Fruit fly (Drosophila melanogaster) Kc167 (cell line): ENCODE data around the gene Aven.
A peak's percentile ranks its signal among the peaks of the same experiment; 100 is the strongest.

Source experiments
- Myc ChIP-seq: fragments of >200 bp; optimal IDR thresholded peaks from 2 replicates; lab custom pipeline; 2017; ENCODE audit warnings: missing external identifiers
- Sin3A ChIP-seq: fragments of >200 bp; optimal IDR thresholded peaks from 2 replicates; lab custom pipeline; 2018; ENCODE audit warnings: missing external identifiers
- h ChIP-seq: fragments of >200 bp; optimal IDR thresholded peaks from 3 replicates; lab custom pipeline; 2018; ENCODE audit warnings: missing external identifiers
- insv ChIP-seq: fragments of >200 bp; optimal IDR thresholded peaks from 3 replicates; lab custom pipeline; 2018; ENCODE audit warnings: missing external identifiers
- psq ChIP-seq: fragments of >200 bp; optimal IDR thresholded peaks from 2 replicates; lab custom pipeline; 2017; ENCODE audit warnings: missing external identifiers
- ttk ChIP-seq: sonication (Bioruptor generic); optimal IDR thresholded peaks from 2 replicates; lab custom pipeline; 2017; ENCODE audit warnings: missing external identifiers

The Aven gene

dm6 chrX:12654288-12654729 is 24.9 kb upstream of the Aven start:
- TF ChIP-seq psq (lab: Kevin White, UChicago) (no peak), ttk (lab: Kevin White, UChicago) (no peak), Myc (no peak), h (lab: Kevin White, UChicago) (no peak), Sin3A (lab: Kevin White, UChicago) (no peak), insv (no peak)

- TF ChIP-seq ttk (lab: Kevin White, UChicago) (no peak), h (lab: Kevin White, UChicago) (no peak), Sin3A (lab: Kevin White, UChicago) (no peak), Myc (no peak), psq (lab: Kevin White, UChicago) (no peak), insv (no peak)
Observed at dm6 chrX:12653574-12653973, 24.1 kb upstream of the Aven start, which contains the start of gene CkIalpha. Gene CkIalpha, plus strand, starts transcription at chrX:12653626.

- TF ChIP-seq ttk (lab: Kevin White, UChicago) (no peak), insv (peak; percentile 6)
Observed at dm6 chrX:12651613-12652012, 22.2 kb upstream of the Aven start.

DNA sequence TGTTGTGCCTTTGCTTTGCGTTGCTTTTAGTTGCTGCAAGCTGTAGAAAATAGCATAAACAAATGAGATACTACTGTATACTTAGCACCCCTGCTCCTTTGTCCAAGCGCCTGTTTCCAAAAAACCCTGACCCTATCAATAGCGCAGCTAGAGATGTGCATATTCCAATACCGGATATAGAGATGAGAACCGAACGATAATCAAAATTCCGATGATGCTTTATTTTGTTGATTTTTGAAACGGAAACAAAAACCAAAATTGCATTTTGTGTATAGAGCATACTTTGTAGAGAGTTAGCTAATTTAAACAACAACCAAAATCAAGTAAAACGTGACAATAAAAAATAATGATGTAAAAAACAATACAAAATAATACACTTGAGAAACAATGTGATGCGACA is 15.9 kb upstream of the Aven start:
- TF ChIP-seq ttk (lab: Kevin White, UChicago) (no peak), psq (lab: Kevin White, UChicago) (no peak), Sin3A (lab: Kevin White, UChicago) (no peak), insv (no peak), h (lab: Kevin White, UChicago) (no peak), Myc (no peak)

dm6 chrX:12633992-12634391 is 4.6 kb upstream of the Aven start:
- no peak for TF ChIP-seq Myc
- no peak for TF ChIP-seq psq (lab: Kevin White, UChicago)
- TF ChIP-seq insv, result no peak
- no peak for TF ChIP-seq h (lab: Kevin White, UChicago)
- TF ChIP-seq ttk (lab: Kevin White, UChicago), result no peak
- no peak for TF ChIP-seq Sin3A (lab: Kevin White, UChicago)

- no peak for TF ChIP-seq h (lab: Kevin White, UChicago)
- no peak for TF ChIP-seq ttk (lab: Kevin White, UChicago)
- no peak for TF ChIP-seq insv
- TF ChIP-seq Sin3A (lab: Kevin White, UChicago), result no peak
- no peak for TF ChIP-seq Myc
- TF ChIP-seq psq (lab: Kevin White, UChicago), result no peak
Observed at dm6 chrX:12633204-12633603, 3.8 kb upstream of the Aven start.

DNA sequence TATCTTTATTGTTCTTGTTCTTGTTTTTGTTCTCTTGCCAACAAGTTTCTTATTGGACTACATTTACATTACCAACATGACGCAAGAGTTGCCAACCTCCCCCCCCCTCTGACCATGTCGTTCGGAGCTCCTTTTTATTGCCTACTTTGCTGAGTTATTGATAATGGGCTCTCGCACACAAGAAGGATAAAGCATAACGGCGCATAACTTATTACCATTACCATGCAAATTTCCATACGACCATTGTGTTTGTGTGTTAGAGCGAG is 2.6 kb upstream of the Aven start:
- TF ChIP-seq ttk (lab: Kevin White, UChicago), result no peak
- no peak for TF ChIP-seq Sin3A (lab: Kevin White, UChicago)
- no peak for TF ChIP-seq Myc
- no peak for TF ChIP-seq psq (lab: Kevin White, UChicago)
- TF ChIP-seq h (lab: Kevin White, UChicago), result no peak
- TF ChIP-seq insv, result no peak

- no peak for TF ChIP-seq insv
- TF ChIP-seq Myc, result no peak
- TF ChIP-seq Sin3A (lab: Kevin White, UChicago), result no peak
- TF ChIP-seq psq (lab: Kevin White, UChicago), result no peak
- TF ChIP-seq h (lab: Kevin White, UChicago), result no peak
- TF ChIP-seq ttk (lab: Kevin White, UChicago), result no peak
Observed at dm6 chrX:12631317-12632156, 2.1 kb upstream of the Aven start, which contains the start of gene Tomosyn. Gene Tomosyn, plus strand, starts transcription at chrX:12631605.

DNA sequence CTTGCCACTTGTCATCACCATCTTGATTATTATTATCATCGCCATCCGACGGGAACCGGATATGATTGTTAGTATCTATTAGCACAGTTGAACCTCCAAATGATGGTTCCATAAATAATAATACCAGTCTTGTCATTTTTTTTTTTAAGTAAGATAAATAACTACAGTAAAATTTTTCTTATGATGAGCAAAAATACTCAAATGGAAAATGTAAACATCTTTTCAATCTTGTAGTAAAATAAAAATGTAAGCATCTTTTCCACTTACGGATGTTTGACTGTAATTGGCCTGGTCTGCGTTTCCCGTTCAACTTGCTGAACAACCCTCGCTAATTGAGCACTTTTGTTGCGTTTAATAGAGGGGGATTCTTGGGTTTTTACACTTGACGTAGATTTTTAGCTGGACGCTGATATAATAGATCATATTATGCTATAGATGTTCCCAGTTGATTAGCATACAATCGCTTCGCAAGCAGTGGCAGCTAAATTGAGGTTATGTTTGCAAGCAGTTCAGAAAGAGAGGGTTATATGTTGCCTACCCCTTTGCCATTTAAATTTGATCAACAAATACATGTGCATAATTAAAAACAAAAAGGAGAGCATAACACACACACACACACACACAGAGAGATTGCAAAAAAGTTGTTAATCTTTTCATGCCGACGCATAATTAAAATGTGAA is 3.7 kb downstream of the Aven start:
- no peak for TF ChIP-seq h (lab: Kevin White, UChicago)
- TF ChIP-seq ttk (lab: Kevin White, UChicago), result no peak
- TF ChIP-seq Sin3A (lab: Kevin White, UChicago), result no peak
- TF ChIP-seq Myc, result no peak
- no peak for TF ChIP-seq psq (lab: Kevin White, UChicago)
- no peak for TF ChIP-seq insv

- no peak for TF ChIP-seq Myc
- no peak for TF ChIP-seq Sin3A (lab: Kevin White, UChicago)
- TF ChIP-seq ttk (lab: Kevin White, UChicago), result no peak
- no peak for TF ChIP-seq psq (lab: Kevin White, UChicago)
- TF ChIP-seq h (lab: Kevin White, UChicago), result no peak
- no peak for TF ChIP-seq insv
Observed at dm6 chrX:12623992-12624391, 5.4 kb downstream of the Aven start, which contains the start of gene CG15728. Gene CG15728, plus strand, starts transcription at chrX:12624292.

- no peak for TF ChIP-seq insv
- TF ChIP-seq h (lab: Kevin White, UChicago), result no peak
- TF ChIP-seq psq (lab: Kevin White, UChicago), result no peak
- TF ChIP-seq Sin3A (lab: Kevin White, UChicago), result no peak
- TF ChIP-seq ttk (lab: Kevin White, UChicago), result no peak
- TF ChIP-seq Myc, result no peak
Observed at dm6 chrX:12621640-12622039, 7.8 kb downstream of the Aven start.

DNA sequence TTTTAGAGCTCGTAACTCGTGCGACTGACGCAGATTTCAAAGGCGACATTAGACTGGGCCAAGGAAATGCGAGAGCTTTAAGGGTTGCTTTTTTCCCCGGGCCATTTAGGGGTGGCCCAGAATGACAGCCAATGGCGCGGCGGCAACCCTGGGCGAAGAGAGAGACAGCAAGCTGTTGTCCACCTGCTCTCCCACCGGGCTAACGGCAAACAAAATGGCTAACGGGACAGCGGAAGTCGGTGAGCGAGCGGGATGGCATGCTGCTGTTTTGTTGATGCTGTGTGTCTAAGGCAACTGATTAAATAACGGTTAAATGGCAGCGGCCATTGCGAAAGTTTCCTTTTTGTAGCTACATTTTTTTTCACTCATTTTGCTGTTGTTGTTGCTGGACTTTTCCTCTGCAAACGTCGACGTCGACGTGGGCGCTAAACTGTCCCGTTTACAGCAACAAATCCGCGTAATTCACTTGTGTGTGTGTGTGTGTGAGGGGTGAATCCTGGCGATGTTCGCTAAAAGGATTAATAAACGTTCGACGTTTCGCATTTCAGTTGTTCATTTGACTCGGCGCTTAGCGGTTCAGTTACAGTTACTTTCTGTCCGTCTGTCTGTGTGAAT is 13.6 kb downstream of the Aven start, which contains the start of gene CG11085:
Gene CG11085 (plus strand): TSS at position 565 of the 615 bp plus-strand sequence.
- no peak for TF ChIP-seq Sin3A (lab: Kevin White, UChicago)
- TF ChIP-seq h (lab: Kevin White, UChicago), result no peak
- TF ChIP-seq Myc, result no peak
- no peak for TF ChIP-seq psq (lab: Kevin White, UChicago)
- TF ChIP-seq insv, result no peak
- TF ChIP-seq ttk (lab: Kevin White, UChicago), result no peak
